Worm (Caenorhabditis elegans) whole organism, young adult: ENCODE data around the gene rop-1.

Source experiments
- bed-1 ChIP-seq: fragments of 200-800 bp; sonication (Bioruptor generic); IDR thresholded peaks from 2 replicates; pipeline ENCODE4 v1.3.6; 2022; ENCODE audit warnings: missing genetic modification reagents, missing genetic modification characterization, missing compliant biosample characterization
- ets-4 ChIP-seq: fragments of 200-800 bp; sonication (Bioruptor generic); optimal IDR thresholded peaks from 2 replicates; lab custom pipeline; 2018; ENCODE audit warnings: mild to moderate bottlenecking, missing genetic modification characterization, missing compliant biosample characterization
- lin-40 ChIP-seq: sonication (generic microtip); optimal IDR thresholded peaks from 2 replicates; lab custom pipeline; 2016; ENCODE audit warnings: missing genetic modification characterization, mild to moderate bottlenecking, missing compliant biosample characterization, missing genotype, missing genetic modification reagents
- madf-10 ChIP-seq: sonication (generic microtip); optimal IDR thresholded peaks from 2 replicates; lab custom pipeline; 2016; ENCODE audit warnings: mild to moderate bottlenecking, missing genetic modification characterization, missing compliant biosample characterization
- madf-6 ChIP-seq: fragments of 200-800 bp; sonication (Bioruptor generic); IDR thresholded peaks from 2 replicates; pipeline ENCODE4 v1.3.6; 2022; ENCODE audit warnings: missing genetic modification reagents, missing genetic modification characterization, missing compliant biosample characterization
- madf-8 ChIP-seq: fragments of 200-800 bp; sonication (Bioruptor generic); conservative IDR thresholded peaks from 2 replicates; pipeline ENCODE4 v1.3.6; 2022; ENCODE audit warnings: missing genetic modification reagents, missing genetic modification characterization, missing compliant biosample characterization
- nhr-80 ChIP-seq: sonication (generic microtip); optimal IDR thresholded peaks from 2 replicates; lab custom pipeline; 2016; ENCODE audit warnings: missing genetic modification characterization, missing compliant biosample characterization
- pbrm-1 ChIP-seq: fragments of 200-800 bp; sonication (Bioruptor generic); IDR thresholded peaks from 2 replicates; pipeline ENCODE4 v1.3.6; 2022; ENCODE audit warnings: missing genetic modification reagents, missing genetic modification characterization, missing compliant biosample characterization
- pha-4 ChIP-seq: fragments of 150-350 bp; sonication (generic microtip); optimal IDR thresholded peaks from 2 replicates; lab custom pipeline; 2014; ENCODE audit warnings: missing biosample characterization, missing genetic modification reagents, missing genetic modification characterization
- tbp1 ChIP-seq: fragments of 200-800 bp; sonication (Bioruptor generic); optimal IDR thresholded peaks from 2 replicates; lab custom pipeline; 2018; ENCODE audit warnings: mild to moderate bottlenecking, missing genetic modification characterization, missing compliant biosample characterization
- unc-62 ChIP-seq: fragments of 150-350 bp; optimal IDR thresholded peaks from 2 replicates; lab custom pipeline; 2014; ENCODE audit warnings: missing biosample characterization, missing genetic modification reagents, missing genetic modification characterization
- ztf-26 ChIP-seq: sonication (generic microtip); optimal IDR thresholded peaks from 2 replicates; lab custom pipeline; 2017; ENCODE audit warnings: missing genetic modification characterization, missing compliant biosample characterization

- TF ChIP-seq bed-1 (GFP tag; lab: Robert Waterston, UW) (no peak), pbrm-1 (no peak), madf-10 (tag; lab: Kevin White, UChicago) (no peak), unc-62 (GFP tag; lab: Kevin White, UChicago) (no peak), tbp1 (GFP tag; lab: Kevin White, UChicago) (no peak), ets-4 (GFP tag; lab: Kevin White, UChicago) (no peak), madf-8 (GFP tag; lab: Robert Waterston, UW) (no peak), madf-6 (no peak), pha-4 (tag; lab: Kevin White, UChicago) (no peak), lin-40 (tag; lab: Kevin White, UChicago) (no peak), nhr-80 (no peak), ztf-26 (tag; lab: Kevin White, UChicago) (no peak)
Measured at ce11 chrV:10297099-10297498, 42.2 kb upstream of the rop-1 start, which contains the start of gene B0024.4.
